Worm (Caenorhabditis elegans): ENCODE measurements around the gene F59B10.4.
A peak's percentile ranks its signal among the peaks of the same experiment; 100 is the strongest.

Gene F59B10.4

ce11 chrII:10543457-10544137, 24.7 kb upstream of the F59B10.4 start (continued):
- peak; percentile 24 for TF ChIP-seq atf-7 (tag; optimal IDR thresholded peaks at IDR 0.05)
- no peak for TF ChIP-seq efl-1 (GFP tag; optimal IDR thresholded peaks at IDR 0.05)
- TF ChIP-seq cebp-1 (GFP tag; IDR thresholded peaks at IDR 0.05): peak; percentile 65
- TF ChIP-seq cebp-1 (tag; optimal IDR thresholded peaks at IDR 0.05): peak; percentile 49
- TF ChIP-seq bed-1 (GFP tag; IDR thresholded peaks at IDR 0.05): peak; percentile 14; the same call in 1 of the 2 replicates
- TF ChIP-seq K12H6.12 (tag; optimal IDR thresholded peaks at IDR 0.05): peak; percentile 47
- TF ChIP-seq Y79H2A.3 (GFP tag; conservative IDR thresholded peaks at IDR 0.05): no peak
- TF ChIP-seq cebp-2 (GFP tag; IDR thresholded peaks at IDR 0.05): 0 out of 2 replicates have a peak, but pooled peaks have one; percentile 73
- peak; percentile 18 for TF ChIP-seq lsl-1 (GFP tag; optimal IDR thresholded peaks at IDR 0.05)
- no peak for TF ChIP-seq B0019.2 (GFP tag; conservative IDR thresholded peaks at IDR 0.05)
- TF ChIP-seq xnd-1 (tag; optimal IDR thresholded peaks at IDR 0.05): no peak
- 0 out of 2 replicates have a peak, but pooled peaks have one; percentile 4 for TF ChIP-seq aptf-3 (GFP tag; IDR thresholded peaks at IDR 0.05)
- TF ChIP-seq dpff-1 (tag; optimal IDR thresholded peaks at IDR 0.05): no peak
- TF ChIP-seq F49E8.2 (tag; optimal IDR thresholded peaks at IDR 0.05; ENCODE audit: insufficient read depth): no peak
- peak; percentile 5; the same call in 1 of the 2 replicates for TF ChIP-seq ekl-4 (GFP tag; IDR thresholded peaks at IDR 0.05)
- peak; percentile 60 for TF ChIP-seq F52B5.7 (tag; optimal IDR thresholded peaks at IDR 0.05)
- TF ChIP-seq ztf-25 (GFP tag; IDR thresholded peaks at IDR 0.05): peak; percentile 27; the same call in 1 of the 2 replicates
- no peak for TF ChIP-seq fkh-3 (tag; optimal IDR thresholded peaks at IDR 0.05)
- TF ChIP-seq dox-1 (GFP tag; IDR thresholded peaks at IDR 0.05): peak; percentile 38; the same call in 1 of the 2 replicates
- TF ChIP-seq ZK185.1 (tag; optimal IDR thresholded peaks at IDR 0.05; ENCODE audit: poor library complexity, severe bottlenecking): peak; percentile 36
- TF ChIP-seq let-607 (tag; optimal IDR thresholded peaks at IDR 0.05): no peak
- TF ChIP-seq hsf-1 (GFP tag; IDR thresholded peaks at IDR 0.05): peak; percentile 29; the same call in 1 of the 2 replicates
- TF ChIP-seq lin-26 (GFP tag; IDR thresholded peaks at IDR 0.05): no peak; the same call in none of the 2 replicates
- peak; percentile 66 for TF ChIP-seq F57C9.4 (tag; optimal IDR thresholded peaks at IDR 0.05)
- TF ChIP-seq ztf-26 (tag; optimal IDR thresholded peaks at IDR 0.05): peak; percentile 39
- TF ChIP-seq snpc-1.3 (tag; optimal IDR thresholded peaks at IDR 0.05; ENCODE audit: insufficient read depth): peak; percentile 25
- TF ChIP-seq snpc-4 (GFP tag; optimal IDR thresholded peaks at IDR 0.05): no peak
- TF ChIP-seq snpc-4 (tag; optimal IDR thresholded peaks at IDR 0.05): peak in 1 of 4 experiments; percentile 2
- TF ChIP-seq gei-17 (GFP tag; optimal IDR thresholded peaks at IDR 0.05): no peak
- TF ChIP-seq F37B4.10 (GFP tag; IDR thresholded peaks at IDR 0.05): 0 out of 2 replicates have a peak, but pooled peaks have one; percentile 60
- TF ChIP-seq rcor-1 (GFP tag; IDR thresholded peaks at IDR 0.05): 0 out of 2 replicates have a peak, but pooled peaks have one; percentile 19
- TF ChIP-seq T26A5.8 (tag; optimal IDR thresholded peaks at IDR 0.05): no peak
- 0 out of 2 replicates have a peak, but pooled peaks have one; percentile 58 for TF ChIP-seq hlh-26 (GFP tag; conservative IDR thresholded peaks at IDR 0.05)
- TF ChIP-seq lin-40 (tag; optimal IDR thresholded peaks at IDR 0.05): no peak
- TF ChIP-seq somi-1 (GFP tag; optimal IDR thresholded peaks at IDR 0.05): no peak
- peak; percentile 40; the same call in 1 of the 2 replicates for TF ChIP-seq ztf-28 (GFP tag; IDR thresholded peaks at IDR 0.05)
- TF ChIP-seq zim-3 (tag; optimal IDR thresholded peaks at IDR 0.05): peak; percentile 66
- TF ChIP-seq hmg-1.2 (GFP tag; IDR thresholded peaks at IDR 0.05): peak; percentile 40
- no peak for TF ChIP-seq F23B12.7 (tag; optimal IDR thresholded peaks at IDR 0.05; ENCODE audit: insufficient read depth)
- TF ChIP-seq ceh-58 (GFP tag; IDR thresholded peaks at IDR 0.05): 0 out of 2 replicates have a peak, but pooled peaks have one; percentile 78
- no peak for TF ChIP-seq Y53G8AR.9 (GFP tag; conservative IDR thresholded peaks at IDR 0.05)
- TF ChIP-seq dpl-1 (GFP tag; optimal IDR thresholded peaks at IDR 0.05): no peak
- TF ChIP-seq F33H1.4 (GFP tag; IDR thresholded peaks at IDR 0.05): no peak
- TF ChIP-seq repo-1 (tag; optimal IDR thresholded peaks at IDR 0.05): peak; percentile 76
- TF ChIP-seq hlh-12 (tag; optimal IDR thresholded peaks at IDR 0.05): no peak
- TF ChIP-seq D2030.7 (GFP tag; IDR thresholded peaks at IDR 0.05): no peak
- 0 out of 2 replicates have a peak, but pooled peaks have one; percentile 9 for TF ChIP-seq F39B2.1 (GFP tag; IDR thresholded peaks at IDR 0.05)
